Fruit fly (Drosophila melanogaster) whole organism, embryonic: ENCODE results near the gene Rgl.

Experiments
- Atf-2 ChIP-seq: fragments of 200-800 bp; sonication (Bioruptor generic); optimal IDR thresholded peaks from 2 replicates; lab custom pipeline; 2016; ENCODE audit warnings: missing biosample characterization, missing genetic modification characterization
- CG10366 ChIP-seq: fragments of 200-800 bp; sonication (Bioruptor generic); IDR thresholded peaks from 2 replicates; pipeline ENCODE4 v1.3.6; 2022; ENCODE audit warnings: missing biosample characterization, missing genetic modification characterization
- CG12219 ChIP-seq: fragments of 200-800 bp; sonication (Bioruptor generic); optimal IDR thresholded peaks from 3 replicates; lab custom pipeline; 2018; ENCODE audit warnings: missing biosample characterization, mild to moderate bottlenecking, missing genetic modification characterization
- CG13287 ChIP-seq: fragments of 200-800 bp; sonication (Bioruptor generic); IDR thresholded peaks from 2 replicates; pipeline ENCODE4 v1.3.6; 2022; ENCODE audit warnings: missing biosample characterization, missing genetic modification characterization; ENCODE audit not compliant: partially characterized antibody
- CG13296 ChIP-seq: fragments of 200-800 bp; sonication (Bioruptor generic); optimal IDR thresholded peaks from 3 replicates; lab custom pipeline; 2018; ENCODE audit warnings: missing biosample characterization, mild to moderate bottlenecking, missing genetic modification characterization
- CG15011 ChIP-seq: fragments of 200-800 bp; sonication (Bioruptor generic); optimal IDR thresholded peaks from 3 replicates; lab custom pipeline; 2018; ENCODE audit warnings: missing biosample characterization, mild to moderate bottlenecking, missing genetic modification characterization
- CG1529 ChIP-seq: fragments of 200-800 bp; sonication (Bioruptor generic); optimal IDR thresholded peaks from 3 replicates; lab custom pipeline; 2018; ENCODE audit warnings: missing biosample characterization, missing genetic modification characterization
- CG1647 ChIP-seq: fragments of 200-800 bp; sonication (Bioruptor generic); optimal IDR thresholded peaks from 3 replicates; lab custom pipeline; 2016; ENCODE audit warnings: missing biosample characterization, missing genetic modification characterization
- CG17359 ChIP-seq: fragments of 200-800 bp; sonication (Bioruptor generic); optimal IDR thresholded peaks from 3 replicates; lab custom pipeline; 2018; ENCODE audit warnings: missing biosample characterization, mild to moderate bottlenecking, missing genetic modification characterization, moderate library complexity
- CG17829 ChIP-seq: fragments of 200-800 bp; optimal IDR thresholded peaks from 2 replicates; lab custom pipeline; 2019; ENCODE audit warnings: missing biosample characterization, mild to moderate bottlenecking, missing genetic modification characterization, moderate library complexity
- CG1832 ChIP-seq: fragments of 200-800 bp; sonication (Bioruptor generic); optimal IDR thresholded peaks from 2 replicates; lab custom pipeline; 2017; ENCODE audit warnings: missing biosample characterization, mild to moderate bottlenecking, missing genetic modification characterization, inconsistent platforms
- CG32772 ChIP-seq: fragments of 200-800 bp; sonication (Bioruptor generic); IDR thresholded peaks from 2 replicates; pipeline ENCODE4 v1.3.6; 2022; ENCODE audit warnings: missing biosample characterization, missing genetic modification characterization
- CG42726 ChIP-seq: fragments of 200-800 bp; sonication (Bioruptor generic); IDR thresholded peaks from 2 replicates; pipeline ENCODE4 v1.3.6; 2022; ENCODE audit warnings: missing biosample characterization, missing genetic modification characterization; ENCODE audit not compliant: partially characterized antibody
- CG4617 ChIP-seq: fragments of 200-800 bp; sonication (Bioruptor generic); optimal IDR thresholded peaks from 3 replicates; lab custom pipeline; 2016; ENCODE audit warnings: missing biosample characterization, missing genetic modification characterization, borderline replicate concordance
- CG4854 ChIP-seq: fragments of 200-800 bp; sonication (Bioruptor generic); optimal IDR thresholded peaks from 2 replicates; lab custom pipeline; 2016; ENCODE audit warnings: missing biosample characterization, missing genetic modification characterization, inconsistent platforms
- CG5245 ChIP-seq: fragments of 200-800 bp; sonication (Bioruptor generic); optimal IDR thresholded peaks from 3 replicates; lab custom pipeline; 2016; ENCODE audit warnings: missing biosample characterization, missing genetic modification characterization
- CG6272 ChIP-seq: fragments of 200-800 bp; sonication (Bioruptor generic); IDR thresholded peaks from 2 replicates; pipeline ENCODE4 v1.3.6; 2022; ENCODE audit warnings: missing biosample characterization, missing genetic modification characterization
- CG7357 ChIP-seq: fragments of 200-800 bp; sonication (Bioruptor generic); IDR thresholded peaks from 3 replicates; pipeline ENCODE4 v1.3.6; 2022; ENCODE audit warnings: missing biosample characterization, missing genetic modification characterization
- CG7963 ChIP-seq: fragments of 200-800 bp; sonication (Bioruptor generic); IDR thresholded peaks from 3 replicates; pipeline ENCODE4 v1.3.6; 2022; ENCODE audit warnings: missing biosample characterization, missing genetic modification characterization; ENCODE audit not compliant: partially characterized antibody
- CG8478 ChIP-seq: fragments of >200 bp; optimal IDR thresholded peaks from 2 replicates; lab custom pipeline; 2018
- CG8944 ChIP-seq: fragments of 200-800 bp; sonication (Bioruptor generic); optimal IDR thresholded peaks from 3 replicates; lab custom pipeline; 2016; ENCODE audit warnings: missing biosample characterization, missing genetic modification characterization
- CG9437 ChIP-seq: fragments of 200-800 bp; sonication (Bioruptor generic); optimal IDR thresholded peaks from 2 replicates; lab custom pipeline; 2018; ENCODE audit warnings: missing biosample characterization, mild to moderate bottlenecking, missing genetic modification characterization
- Chrac-16 ChIP-seq: fragments of 200-800 bp; sonication (Bioruptor generic); optimal IDR thresholded peaks from 3 replicates; lab custom pipeline; 2016; ENCODE audit warnings: missing biosample characterization, missing genetic modification characterization
- H15 ChIP-seq: fragments of 200-800 bp; sonication (Bioruptor generic); IDR thresholded peaks from 3 replicates; pipeline ENCODE4 v1.3.6; 2022; ENCODE audit warnings: missing biosample characterization, missing genetic modification characterization
- Hr51 ChIP-seq, 2 experiments: fragments of 200-800 bp; sonication (Bioruptor generic); optimal IDR thresholded peaks; 2 replicates in 1 of 2; 3 replicates in 1 of 2; lab custom pipeline; 2016 to 2018; ENCODE audit warnings: missing biosample characterization in 2 of 2, missing genetic modification characterization in 2 of 2, mild to moderate bottlenecking in 1 of 2, moderate library complexity in 1 of 2
- Hr78 ChIP-seq, 2 experiments: fragments of 200-800 bp in 1 of 2; fragments of >200 bp in 1 of 2; sonication (Bioruptor generic) in 1 of 2; optimal IDR thresholded peaks; 2 replicates each; lab custom pipeline; 2017 to 2019; ENCODE audit warnings: missing biosample characterization in 2 of 2, missing genetic modification characterization in 2 of 2, mild to moderate bottlenecking in 1 of 2, moderate library complexity in 1 of 2
- Hsf ChIP-seq: fragments of 200-800 bp; sonication (Bioruptor generic); optimal IDR thresholded peaks from 3 replicates; lab custom pipeline; 2016; ENCODE audit warnings: missing biosample characterization, missing genetic modification characterization
- Mes4 ChIP-seq: fragments of 200-800 bp; sonication (Bioruptor generic); optimal IDR thresholded peaks from 2 replicates; lab custom pipeline; 2016; ENCODE audit warnings: missing biosample characterization, missing genetic modification characterization
- NFAT ChIP-seq: fragments of 200-800 bp; sonication (Bioruptor generic); IDR thresholded peaks from 2 replicates; pipeline ENCODE4 v1.3.6; 2022; ENCODE audit warnings: missing biosample characterization, missing genetic modification characterization
- Nf-YC ChIP-seq: fragments of 200-800 bp; optimal IDR thresholded peaks from 3 replicates; lab custom pipeline; 2019; ENCODE audit warnings: missing biosample characterization, mild to moderate bottlenecking, missing genetic modification characterization, moderate library complexity
- Spps ChIP-seq: fragments of 200-800 bp; sonication (Bioruptor generic); optimal IDR thresholded peaks from 2 replicates; lab custom pipeline; 2018; ENCODE audit warnings: missing biosample characterization, mild to moderate bottlenecking, missing genetic modification characterization
- bab2 ChIP-seq: fragments of 200-800 bp; sonication (Bioruptor generic); optimal IDR thresholded peaks from 2 replicates; lab custom pipeline; 2016; ENCODE audit warnings: missing biosample characterization, missing genetic modification characterization
- dimm ChIP-seq: fragments of 200-800 bp; sonication (Bioruptor generic); IDR thresholded peaks from 2 replicates; pipeline ENCODE4 v1.3.6; 2022; ENCODE audit warnings: missing biosample characterization, missing genetic modification characterization
- dm ChIP-seq: fragments of 200-800 bp; sonication (Bioruptor generic); optimal IDR thresholded peaks from 3 replicates; lab custom pipeline; 2016; ENCODE audit warnings: missing biosample characterization, missing genetic modification characterization
- fd3F ChIP-seq: fragments of 200-800 bp; sonication (Bioruptor generic); optimal IDR thresholded peaks from 2 replicates; lab custom pipeline; 2018; ENCODE audit warnings: missing biosample characterization, mild to moderate bottlenecking, missing genetic modification characterization, moderate library complexity
- fu2 ChIP-seq: fragments of 200-800 bp; sonication (Bioruptor generic); optimal IDR thresholded peaks from 2 replicates; lab custom pipeline; 2016; ENCODE audit warnings: missing biosample characterization, missing genetic modification characterization
- jing ChIP-seq: fragments of 200-800 bp; sonication (Bioruptor generic); optimal IDR thresholded peaks from 2 replicates; lab custom pipeline; 2018; ENCODE audit warnings: missing biosample characterization, mild to moderate bottlenecking, missing genetic modification characterization
- lola ChIP-seq, 3 experiments: fragments of >200 bp in 2 of 3; fragments of 200-800 bp in 1 of 3; sonication (Bioruptor generic) in 1 of 3; optimal IDR thresholded peaks; 2 replicates each; lab custom pipeline; 2017 to 2019; ENCODE audit warnings: missing biosample characterization in 3 of 3, missing genetic modification characterization in 3 of 3, mild to moderate bottlenecking in 1 of 3, moderate library complexity in 1 of 3
- lov ChIP-seq, 2 experiments: fragments of 200-800 bp in 1 of 2; fragments of >200 bp in 1 of 2; sonication (Bioruptor generic) in 1 of 2; IDR thresholded peaks in 1 of 2; optimal IDR thresholded peaks in 1 of 2; 2 replicates in 1 of 2; 3 replicates in 1 of 2; pipeline versions ENCODE4 v1.3.6 to Lab custom; 2017 to 2022; ENCODE audit warnings: missing biosample characterization in 1 of 2, missing genetic modification characterization in 1 of 2
- mirr ChIP-seq: fragments of 200-800 bp; sonication (Bioruptor generic); optimal IDR thresholded peaks from 3 replicates; lab custom pipeline; 2018; ENCODE audit warnings: missing biosample characterization, mild to moderate bottlenecking, missing genetic modification characterization
- pnt ChIP-seq: fragments of 200-800 bp; sonication (Bioruptor generic); optimal IDR thresholded peaks from 3 replicates; lab custom pipeline; 2016; ENCODE audit warnings: missing biosample characterization, missing genetic modification characterization
- psq ChIP-seq: fragments of 200-800 bp; sonication (Bioruptor generic); optimal IDR thresholded peaks from 2 replicates; lab custom pipeline; 2017; ENCODE audit warnings: missing biosample characterization, missing genetic modification characterization
- sens-2 ChIP-seq: fragments of 200-800 bp; sonication (Bioruptor generic); IDR thresholded peaks from 2 replicates; pipeline ENCODE4 v1.3.6; 2022; ENCODE audit warnings: missing biosample characterization, missing genetic modification characterization
- sim ChIP-seq: fragments of 200-800 bp; sonication (Bioruptor generic); IDR thresholded peaks from 2 replicates; pipeline ENCODE4 v1.3.6; 2022; ENCODE audit warnings: missing biosample characterization, missing genetic modification characterization
- sima ChIP-seq: fragments of 200-800 bp; sonication (Bioruptor generic); optimal IDR thresholded peaks from 2 replicates; lab custom pipeline; 2016; ENCODE audit warnings: missing biosample characterization, missing genetic modification characterization
- slbo ChIP-seq: fragments of 200-800 bp; sonication (Bioruptor generic); IDR thresholded peaks from 2 replicates; pipeline ENCODE4 v1.3.6; 2022; ENCODE audit warnings: missing biosample characterization, missing genetic modification characterization
- vvl ChIP-seq: fragments of 200-800 bp; sonication (Bioruptor generic); IDR thresholded peaks from 2 replicates; pipeline ENCODE4 v1.3.6; 2022; ENCODE audit warnings: missing biosample characterization, missing genetic modification characterization
- zfh1 ChIP-seq: fragments of 200-800 bp; sonication (Bioruptor generic); IDR thresholded peaks from 3 replicates; pipeline ENCODE4 v1.3.6; 2022; ENCODE audit warnings: missing biosample characterization, missing genetic modification characterization

Rgl gene

DNA sequence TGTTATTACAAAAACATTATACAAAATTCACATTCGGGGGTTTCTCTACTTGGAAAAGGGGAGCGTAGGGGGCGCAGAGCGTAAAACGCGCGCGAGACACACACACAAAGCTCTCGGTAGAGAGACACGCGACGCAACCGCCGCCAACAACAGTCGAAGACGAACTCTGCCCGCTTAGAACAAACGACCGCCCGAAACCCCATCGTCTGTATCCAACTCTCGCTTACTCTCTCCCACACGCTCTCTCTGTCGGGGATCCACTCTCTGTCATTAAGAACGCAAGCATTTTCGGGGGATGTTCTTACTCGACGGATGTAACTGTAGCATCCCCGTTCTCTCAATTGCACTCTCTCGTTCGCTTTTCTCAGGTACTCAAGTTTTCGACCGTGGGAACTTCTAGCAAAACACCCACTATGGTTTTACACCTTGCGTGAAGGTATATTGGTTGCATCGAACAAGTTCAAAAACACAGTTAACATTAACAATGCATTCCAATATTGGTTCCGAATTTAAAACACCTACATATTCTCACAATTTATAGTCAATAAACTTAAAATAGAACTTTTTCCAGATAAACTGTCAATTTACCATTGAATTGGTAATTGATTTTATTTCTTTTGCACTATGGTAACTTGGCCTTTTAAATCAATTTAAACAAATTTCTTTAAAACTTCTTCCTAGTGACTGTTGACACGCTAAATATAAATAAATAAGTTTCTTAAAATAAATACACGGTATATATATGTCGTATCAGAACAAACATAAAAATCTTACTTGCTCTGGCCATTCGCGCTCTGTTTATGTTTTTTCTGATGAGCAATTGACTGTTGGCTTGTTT is 5.1 kb downstream of the Rgl start (continued):
- TF ChIP-seq CG1832 (GFP tag; lab: Kevin White, UChicago): no peak
- TF ChIP-seq CG15011: peak; percentile 89
- peak; percentile 72 for TF ChIP-seq CG4854 (GFP tag; lab: Kevin White, UChicago)
- peak; percentile 87 for TF ChIP-seq Mes4
- no peak for TF ChIP-seq CG7963
- peak; percentile 92 for TF ChIP-seq Atf-2 (GFP tag; lab: Kevin White, UChicago)
- peak; percentile 85 for TF ChIP-seq CG13296 (GFP tag; lab: Kevin White, UChicago)
- TF ChIP-seq CG42726 (GFP tag; lab: Robert Waterston, UW): peak; percentile 58; the same call in 1 of the 2 replicates
- peak; percentile 88 for TF ChIP-seq fu2
- TF ChIP-seq CG8478 (lab: Kevin White, UChicago): no peak
- peak; percentile 67 for TF ChIP-seq CG32772 (GFP tag; lab: Robert Waterston, UW)
- peak; percentile 87 for TF ChIP-seq CG17359 (tag; lab: Kevin White, UChicago)
- TF ChIP-seq CG1529 (GFP tag; lab: Kevin White, UChicago): peak; percentile 87
- TF ChIP-seq sima (GFP tag; lab: Kevin White, UChicago): peak; percentile 4
- peak; percentile 91 for TF ChIP-seq CG9437 (GFP tag; lab: Kevin White, UChicago)
- TF ChIP-seq Spps (tag; lab: Kevin White, UChicago): peak; percentile 80
- TF ChIP-seq Nf-YC: peak; percentile 81
- peak; percentile 59 for TF ChIP-seq CG4617
- peak; percentile 78 for TF ChIP-seq H15 (GFP tag; lab: Robert Waterston, UW)
- TF ChIP-seq zfh1 (GFP tag; lab: Robert Waterston, UW): peak; percentile 74
- peak in 1 of 3 experiments; percentile 96 for TF ChIP-seq lola (GFP tag; optimal IDR thresholded peaks at IDR 0.05; lab: Kevin White, UChicago)
- TF ChIP-seq Hr51 (GFP tag; optimal IDR thresholded peaks at IDR 0.05; lab: Kevin White, UChicago): peak; percentile 79 to 93
- TF ChIP-seq fd3F (GFP tag; lab: Kevin White, UChicago): peak; percentile 87
- TF ChIP-seq dimm (GFP tag; lab: Robert Waterston, UW): peak; percentile 31; the same call in 1 of the 2 replicates
- peak; percentile 75 for TF ChIP-seq CG7357 (GFP tag; lab: Robert Waterston, UW)
- peak; percentile 73; the same call in 1 of the 2 replicates for TF ChIP-seq NFAT
- TF ChIP-seq CG6272 (GFP tag; lab: Robert Waterston, UW): peak; percentile 70
- peak; percentile 90 for TF ChIP-seq pnt (GFP tag; lab: Kevin White, UChicago)
- peak; percentile 90 for TF ChIP-seq Chrac-16 (GFP tag; lab: Kevin White, UChicago)
- no peak for TF ChIP-seq mirr
- peak; percentile 87 for TF ChIP-seq CG8944 (GFP tag; lab: Kevin White, UChicago)
- TF ChIP-seq sim: no peak
- TF ChIP-seq slbo (GFP tag; lab: Robert Waterston, UW): peak; percentile 91
- TF ChIP-seq CG17829: peak; percentile 94
- TF ChIP-seq Hr78 (GFP tag; optimal IDR thresholded peaks at IDR 0.05; lab: Kevin White, UChicago): peak in 1 of 2 experiments; percentile 84
- TF ChIP-seq Hsf (GFP tag; lab: Kevin White, UChicago): peak; percentile 94
- TF ChIP-seq jing (GFP tag; lab: Kevin White, UChicago): peak; percentile 88
- peak; percentile 90 for TF ChIP-seq CG12219 (GFP tag; lab: Kevin White, UChicago)
- TF ChIP-seq CG5245 (GFP tag; lab: Kevin White, UChicago): peak; percentile 86
- TF ChIP-seq vvl (GFP tag; lab: Robert Waterston, UW): peak; percentile 53; the same call in 1 of the 2 replicates
- TF ChIP-seq CG1647: peak; percentile 60
- peak; percentile 82 for TF ChIP-seq dm (GFP tag; lab: Kevin White, UChicago)
- TF ChIP-seq lov (optimal IDR thresholded peaks at IDR 0.05; lab: Kevin White, UChicago): no peak
- TF ChIP-seq lov (GFP tag; IDR thresholded peaks at IDR 0.05; lab: Robert Waterston, UW): no peak
- TF ChIP-seq sens-2 (GFP tag; lab: Robert Waterston, UW): peak; percentile 34; the same call in 1 of the 2 replicates
- peak; percentile 59 for TF ChIP-seq CG13287 (GFP tag; lab: Robert Waterston, UW)
- TF ChIP-seq bab2: peak; percentile 90
- TF ChIP-seq psq (GFP tag; lab: Kevin White, UChicago): peak; percentile 70
- peak; percentile 75 for TF ChIP-seq CG10366 (GFP tag; lab: Robert Waterston, UW)
